Worm (Caenorhabditis elegans) whole organism, young adult: ENCODE results near the gene R07H5.16.
A peak's percentile ranks its signal among the peaks of the same experiment; 100 is the strongest.

Experiments
- B0035.1 ChIP-seq: sonication (generic microtip); optimal IDR thresholded peaks from 2 replicates; lab custom pipeline; 2016; ENCODE audit warnings: missing genetic modification characterization, mild to moderate bottlenecking, missing compliant biosample characterization, missing genotype, missing genetic modification reagents
- B0336.3 ChIP-seq: fragments of 200-800 bp; sonication (Bioruptor generic); IDR thresholded peaks from 2 replicates; pipeline ENCODE4 v1.3.6; 2022; ENCODE audit warnings: missing genetic modification characterization, missing compliant biosample characterization
- C06A6.2 ChIP-seq: fragments of 200-800 bp; sonication (Bioruptor generic); conservative IDR thresholded peaks from 2 replicates; pipeline ENCODE4 v1.3.6; 2022; ENCODE audit warnings: missing genetic modification characterization, missing compliant biosample characterization
- F23B12.7 ChIP-seq: sonication (generic microtip); optimal IDR thresholded peaks from 2 replicates; lab custom pipeline; 2017; ENCODE audit warnings: missing genetic modification characterization, mild to moderate bottlenecking, missing compliant biosample characterization, antibody characterized with exemption, moderate library complexity; ENCODE audit not compliant: insufficient read depth
- F52B5.7 ChIP-seq: sonication (generic microtip); optimal IDR thresholded peaks from 2 replicates; lab custom pipeline; 2016; ENCODE audit warnings: mild to moderate bottlenecking, missing genetic modification characterization, missing compliant biosample characterization
- T07F8.4 ChIP-seq: sonication (generic microtip); optimal IDR thresholded peaks from 2 replicates; lab custom pipeline; 2016; ENCODE audit warnings: mild to moderate bottlenecking, missing genetic modification characterization, moderate library complexity, missing compliant biosample characterization
- Y53G8AR.9 ChIP-seq: fragments of 200-800 bp; sonication (Bioruptor generic); conservative IDR thresholded peaks from 2 replicates; pipeline ENCODE4 v1.3.6; 2022; ENCODE audit warnings: missing genetic modification reagents, missing genetic modification characterization, missing compliant biosample characterization
- ZK185.1 ChIP-seq: sonication (generic microtip); optimal IDR thresholded peaks from 2 replicates; lab custom pipeline; 2016; ENCODE audit warnings: mild to moderate bottlenecking, missing genetic modification characterization, missing compliant biosample characterization; ENCODE audit not compliant: poor library complexity, severe bottlenecking
- akir-1 ChIP-seq: fragments of 200-800 bp; sonication (Bioruptor generic); optimal IDR thresholded peaks from 2 replicates; lab custom pipeline; 2018; ENCODE audit warnings: mild to moderate bottlenecking, missing genetic modification characterization, moderate library complexity, missing compliant biosample characterization
- attf-3 ChIP-seq: fragments of 200-800 bp; sonication (Bioruptor generic); conservative IDR thresholded peaks from 2 replicates; pipeline ENCODE4 v1.3.6; 2022; ENCODE audit warnings: missing genetic modification reagents, missing genetic modification characterization, missing compliant biosample characterization
- attf-6 ChIP-seq: fragments of 200-800 bp; sonication (Bioruptor generic); IDR thresholded peaks from 2 replicates; pipeline ENCODE4 v1.3.6; 2022; ENCODE audit warnings: missing genetic modification reagents, missing genetic modification characterization, missing compliant biosample characterization
- bed-1 ChIP-seq: fragments of 200-800 bp; sonication (Bioruptor generic); IDR thresholded peaks from 2 replicates; pipeline ENCODE4 v1.3.6; 2022; ENCODE audit warnings: missing genetic modification reagents, missing genetic modification characterization, missing compliant biosample characterization
- bed-2 ChIP-seq: fragments of 200-800 bp; sonication (Bioruptor generic); IDR thresholded peaks from 2 replicates; pipeline ENCODE4 v1.3.6; 2022; ENCODE audit warnings: missing genetic modification reagents, missing genetic modification characterization, missing compliant biosample characterization
- cebp-1 ChIP-seq, 2 experiments: fragments of 200-800 bp in 1 of 2; sonication (Bioruptor generic) in 1 of 2; sonication (generic microtip) in 1 of 2; IDR thresholded peaks in 1 of 2; optimal IDR thresholded peaks in 1 of 2; 2 replicates each; pipeline versions ENCODE4 v1.3.6 to Lab custom; 2017 to 2022; ENCODE audit warnings: missing compliant biosample characterization in 2 of 2, missing genetic modification characterization in 2 of 2, mild to moderate bottlenecking in 1 of 2, missing genetic modification reagents in 1 of 2, moderate library complexity in 1 of 2
- cebp-2 ChIP-seq: fragments of 200-800 bp; sonication (Bioruptor generic); IDR thresholded peaks from 2 replicates; pipeline ENCODE4 v1.3.6; 2022; ENCODE audit warnings: missing genetic modification characterization, missing compliant biosample characterization
- ceh-100 ChIP-seq: fragments of 200-800 bp; sonication (Bioruptor generic); IDR thresholded peaks from 2 replicates; pipeline ENCODE4 v1.3.6; 2022; ENCODE audit warnings: missing genetic modification reagents, missing genetic modification characterization, missing compliant biosample characterization
- ceh-79 ChIP-seq: sonication (generic microtip); optimal IDR thresholded peaks from 2 replicates; lab custom pipeline; 2017; ENCODE audit warnings: mild to moderate bottlenecking, missing genetic modification characterization, missing compliant biosample characterization
- die-1 ChIP-seq: sonication (generic microtip); optimal IDR thresholded peaks from 2 replicates; lab custom pipeline; 2016; ENCODE audit warnings: missing genotype, mild to moderate bottlenecking, missing genetic modification characterization, missing compliant biosample characterization
- egl-18 ChIP-seq: fragments of 200-800 bp; sonication (Bioruptor generic); IDR thresholded peaks from 2 replicates; pipeline ENCODE4 v1.3.6; 2022; ENCODE audit warnings: missing genetic modification reagents, missing genetic modification characterization, missing compliant biosample characterization
- egl-44 ChIP-seq: fragments of 200-800 bp; sonication (Bioruptor generic); IDR thresholded peaks from 2 replicates; pipeline ENCODE4 v1.3.6; 2022; ENCODE audit warnings: missing genetic modification reagents, missing genetic modification characterization, missing compliant biosample characterization
- fkh-3 ChIP-seq: sonication (generic microtip); optimal IDR thresholded peaks from 2 replicates; lab custom pipeline; 2016; ENCODE audit warnings: mild to moderate bottlenecking, missing genetic modification characterization, missing compliant biosample characterization
- hlh-26 ChIP-seq: fragments of 200-800 bp; sonication (Bioruptor generic); conservative IDR thresholded peaks from 2 replicates; pipeline ENCODE4 v1.3.6; 2022; ENCODE audit warnings: missing genetic modification reagents, missing genetic modification characterization, missing compliant biosample characterization
- let-607 ChIP-seq, 2 experiments: fragments of 200-800 bp in 1 of 2; sonication (Bioruptor generic) in 1 of 2; sonication (generic microtip) in 1 of 2; optimal IDR thresholded peaks; 2 replicates each; lab custom pipeline; 2016 to 2018; ENCODE audit warnings: mild to moderate bottlenecking in 2 of 2, missing compliant biosample characterization in 2 of 2, missing genetic modification characterization in 2 of 2, moderate library complexity in 2 of 2, missing genotype in 1 of 2
- madf-3 ChIP-seq: fragments of 200-800 bp; sonication (Bioruptor generic); IDR thresholded peaks from 2 replicates; pipeline ENCODE4 v1.3.6; 2022; ENCODE audit warnings: missing genetic modification reagents, missing genetic modification characterization, missing compliant biosample characterization
- mcd-1 ChIP-seq: fragments of 200-800 bp; sonication (Bioruptor generic); IDR thresholded peaks from 2 replicates; pipeline ENCODE4 v1.3.6; 2022; ENCODE audit warnings: missing genetic modification reagents, missing genetic modification characterization, missing compliant biosample characterization
- nhr-27 ChIP-seq: fragments of 200-800 bp; sonication (Bioruptor generic); optimal IDR thresholded peaks from 2 replicates; lab custom pipeline; 2018; ENCODE audit warnings: mild to moderate bottlenecking, missing genetic modification characterization, moderate library complexity, missing compliant biosample characterization
- repo-1 ChIP-seq: sonication (generic microtip); optimal IDR thresholded peaks from 2 replicates; lab custom pipeline; 2017; ENCODE audit warnings: mild to moderate bottlenecking, missing genetic modification characterization, missing compliant biosample characterization
- rpc-1 ChIP-seq, 2 experiments: fragments of 150-350 bp in 1 of 2; sonication (generic microtip) in 1 of 2; optimal IDR thresholded peaks; 2 replicates each; lab custom pipeline; 2014 to 2018; ENCODE audit warnings: missing biosample characterization in 1 of 2, missing genetic modification characterization in 1 of 2, missing genetic modification reagents in 1 of 2, missing genotype in 1 of 2
- snpc-4 ChIP-seq, 5 experiments: fragments of 150-350 bp in 1 of 5; sonication (generic microtip) in 4 of 5; optimal IDR thresholded peaks; 2 replicates each; lab custom pipeline; 2014 to 2018; ENCODE audit warnings: missing genetic modification characterization in 5 of 5, missing biosample characterization in 3 of 5, antibody characterized with exemption in 2 of 5, mild to moderate bottlenecking in 2 of 5, missing compliant biosample characterization in 2 of 5, missing genotype in 2 of 5, moderate library complexity in 2 of 5, missing genetic modification reagents in 1 of 5
- tlf-1 ChIP-seq: fragments of 200-800 bp; sonication (Bioruptor generic); optimal IDR thresholded peaks from 2 replicates; lab custom pipeline; 2018; ENCODE audit warnings: mild to moderate bottlenecking, missing genetic modification characterization, missing compliant biosample characterization
- unc-130 ChIP-seq: sonication (generic microtip); optimal IDR thresholded peaks from 2 replicates; lab custom pipeline; 2016; ENCODE audit warnings: missing genetic modification reagents, missing genetic modification characterization, missing compliant biosample characterization
- unc-62 ChIP-seq: fragments of 150-350 bp; optimal IDR thresholded peaks from 2 replicates; lab custom pipeline; 2014; ENCODE audit warnings: missing biosample characterization, missing genetic modification reagents, missing genetic modification characterization
- zfh-2 ChIP-seq: fragments of 200-800 bp; sonication (Bioruptor generic); conservative IDR thresholded peaks from 2 replicates; pipeline ENCODE4 v1.3.6; 2022; ENCODE audit warnings: missing genetic modification reagents, missing genetic modification characterization, missing compliant biosample characterization
- ztf-22 ChIP-seq: fragments of 200-800 bp; sonication (Bioruptor generic); optimal IDR thresholded peaks from 2 replicates; lab custom pipeline; 2018; ENCODE audit warnings: mild to moderate bottlenecking, missing genetic modification characterization, moderate library complexity, missing compliant biosample characterization

R07H5.16 gene

DNA sequence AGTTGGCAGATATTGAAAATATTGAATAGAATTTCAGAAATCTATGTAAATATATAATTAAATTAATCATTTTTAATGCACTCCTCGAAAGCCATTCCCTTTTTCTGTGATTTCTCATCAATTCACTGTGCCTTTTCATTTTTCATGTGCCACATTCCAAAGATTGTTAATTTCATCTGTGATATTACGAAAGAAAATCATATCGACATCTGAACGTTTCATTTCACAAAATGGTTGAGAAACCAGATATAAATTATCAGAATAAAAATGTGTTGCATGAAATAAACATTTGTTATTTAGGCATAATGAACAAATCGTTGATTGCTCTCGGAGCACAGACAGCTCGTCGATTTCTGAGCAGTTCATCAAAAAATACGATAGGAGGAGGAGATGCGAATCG is 15.1 kb upstream of the R07H5.16 start, which contains the start of gene nuaf-3:
TSS of gene nuaf-3 (plus strand) at position 301 of the 400 bp plus-strand sequence.
- TF ChIP-seq zfh-2 (GFP tag; lab: Robert Waterston, UW) (no peak), C06A6.2 (GFP tag; lab: Robert Waterston, UW) (no peak), unc-62 (no peak), tlf-1 (no peak), snpc-4 (GFP tag; optimal IDR thresholded peaks at IDR 0.05; lab: Kevin White, UChicago) (no peak), snpc-4 (tag; optimal IDR thresholded peaks at IDR 0.05; lab: Kevin White, UChicago) (no peak), attf-6 (GFP tag; lab: Robert Waterston, UW) (no peak), cebp-1 (GFP tag; IDR thresholded peaks at IDR 0.05; lab: Robert Waterston, UW) (no peak), cebp-1 (tag; optimal IDR thresholded peaks at IDR 0.05; lab: Kevin White, UChicago) (peak; percentile 0), F23B12.7 (tag; lab: Kevin White, UChicago) (no peak), unc-130 (GFP tag; lab: Kevin White, UChicago) (no peak)

DNA sequence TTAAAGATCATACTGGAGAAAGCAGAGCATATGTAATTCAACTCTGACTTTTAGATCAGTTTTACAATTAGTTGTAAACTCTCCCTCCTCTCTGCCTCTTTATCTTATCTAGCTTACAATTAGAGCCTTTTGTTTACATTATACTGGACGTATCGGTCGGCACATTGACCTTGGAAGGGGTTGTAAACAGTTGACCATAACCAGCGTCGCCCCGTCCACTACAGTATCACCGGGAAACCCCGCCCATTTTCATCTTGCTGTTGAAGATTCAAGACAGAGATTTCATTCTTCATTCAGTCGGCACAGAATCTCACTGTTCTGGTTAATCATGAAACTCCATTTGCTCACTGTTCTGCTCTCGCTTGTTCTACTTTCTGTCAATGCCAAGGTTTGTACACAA is 12.4 kb upstream of the R07H5.16 start, which contains the start of gene sdz-27:
TSS of gene sdz-27 (plus strand) at position 301 of the 400 bp plus-strand sequence.
- no peak for TF ChIP-seq repo-1 (tag; lab: Kevin White, UChicago)
- no peak for TF ChIP-seq T07F8.4
- TF ChIP-seq madf-3 (GFP tag; lab: Robert Waterston, UW), result no peak
- no peak for TF ChIP-seq fkh-3 (tag; lab: Kevin White, UChicago)
- TF ChIP-seq mcd-1 (GFP tag; lab: Robert Waterston, UW), result no peak
- TF ChIP-seq egl-18 (GFP tag; lab: Robert Waterston, UW), result no peak
- no peak for TF ChIP-seq ceh-100 (GFP tag; lab: Robert Waterston, UW)
- TF ChIP-seq bed-2 (GFP tag; lab: Robert Waterston, UW), result no peak
- no peak for TF ChIP-seq tlf-1
- TF ChIP-seq egl-44, result no peak
- no peak for TF ChIP-seq cebp-2 (GFP tag; lab: Robert Waterston, UW)

DNA sequence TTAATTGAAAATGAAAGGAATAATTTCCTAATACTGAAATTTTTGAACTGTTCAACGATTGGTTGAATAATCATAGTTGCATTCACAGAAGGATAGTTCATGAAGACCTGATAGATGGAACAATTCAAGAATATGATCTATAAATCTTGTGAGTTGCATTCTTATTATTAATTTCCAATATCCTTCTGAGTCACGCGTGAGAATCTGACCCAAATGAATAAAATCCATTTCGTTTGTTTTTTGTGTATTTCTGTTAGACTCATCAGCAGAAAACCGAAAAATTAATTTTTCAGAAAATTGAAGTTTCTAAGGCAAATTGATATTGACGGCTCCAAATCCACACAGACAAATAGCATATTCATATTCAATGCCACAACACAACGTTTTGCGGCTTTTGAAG is 9.7 kb upstream of the R07H5.16 start, which contains the start of gene fbxb-79:
TSS of gene fbxb-79 (minus strand) at position 101 of the 400 bp plus-strand sequence.
- no peak for TF ChIP-seq hlh-26
- no peak for TF ChIP-seq akir-1 (GFP tag; lab: Kevin White, UChicago)
- TF ChIP-seq Y53G8AR.9 (GFP tag; lab: Robert Waterston, UW), result no peak
- no peak for TF ChIP-seq B0336.3 (GFP tag; lab: Robert Waterston, UW)
- no peak for TF ChIP-seq B0035.1 (tag; lab: Kevin White, UChicago)
- TF ChIP-seq F52B5.7 (tag; lab: Kevin White, UChicago), result no peak
- no peak for TF ChIP-seq ceh-79 (tag; lab: Kevin White, UChicago)
- no peak for TF ChIP-seq bed-1 (GFP tag; lab: Robert Waterston, UW)
- TF ChIP-seq rpc-1 (optimal IDR thresholded peaks at IDR 0.05; lab: Kevin White, UChicago), result no peak
- no peak for TF ChIP-seq rpc-1 (tag; optimal IDR thresholded peaks at IDR 0.05; lab: Kevin White, UChicago)
- TF ChIP-seq ZK185.1, result no peak
- TF ChIP-seq attf-3, result no peak
- no peak for TF ChIP-seq nhr-27 (tag; lab: Kevin White, UChicago)
- no peak for TF ChIP-seq let-607 (tag; optimal IDR thresholded peaks at IDR 0.05; lab: Kevin White, UChicago)
- TF ChIP-seq ztf-22, result no peak
- no peak for TF ChIP-seq die-1
